Worm (Caenorhabditis elegans) whole organism, mixed stage, embryonic: ENCODE results near the gene drh-1.

Experiments used
- M03D4.4 ChIP-seq: sonication (generic microtip); optimal IDR thresholded peaks from 2 replicates; lab custom pipeline; 2017; ENCODE audit warnings: mild to moderate bottlenecking, missing genetic modification characterization, missing compliant biosample characterization
- blmp-1 ChIP-seq: fragments of 150-350 bp; optimal IDR thresholded peaks from 2 replicates; lab custom pipeline; 2014; ENCODE audit warnings: missing biosample characterization, missing genetic modification characterization
- ceh-39 ChIP-seq: fragments of 150-350 bp; optimal IDR thresholded peaks from 2 replicates; lab custom pipeline; 2014; ENCODE audit warnings: missing biosample characterization, missing genetic modification characterization
- ceh-43 ChIP-seq: fragments of 200-800 bp; sonication (Bioruptor generic); optimal IDR thresholded peaks from 2 replicates; lab custom pipeline; 2018; ENCODE audit warnings: mild to moderate bottlenecking, missing genetic modification characterization, moderate library complexity, missing compliant biosample characterization
- ceh-83 ChIP-seq: fragments of 200-800 bp; sonication (Bioruptor generic); optimal IDR thresholded peaks from 2 replicates; lab custom pipeline; 2018; ENCODE audit warnings: mild to moderate bottlenecking, missing genetic modification characterization, missing compliant biosample characterization
- ces-1 ChIP-seq: fragments of 150-350 bp; optimal IDR thresholded peaks from 2 replicates; lab custom pipeline; 2014; ENCODE audit warnings: missing biosample characterization, missing genetic modification reagents, missing genetic modification characterization
- cnd-1 ChIP-seq: fragments of 200-800 bp; sonication (Bioruptor generic); optimal IDR thresholded peaks from 2 replicates; lab custom pipeline; 2018; ENCODE audit warnings: mild to moderate bottlenecking, missing genetic modification characterization, missing compliant biosample characterization
- drap-1 ChIP-seq: fragments of 200-800 bp; sonication (Bioruptor generic); optimal IDR thresholded peaks from 3 replicates; lab custom pipeline; 2018; ENCODE audit warnings: mild to moderate bottlenecking, missing genetic modification characterization, missing compliant biosample characterization
- elt-1 ChIP-seq: sonication (generic microtip); optimal IDR thresholded peaks from 2 replicates; lab custom pipeline; 2017; ENCODE audit warnings: missing genetic modification characterization, mild to moderate bottlenecking, missing compliant biosample characterization, antibody characterized with exemption, moderate library complexity, borderline replicate concordance; ENCODE audit not compliant: insufficient read depth
- elt-3 ChIP-seq: fragments of 150-350 bp; optimal IDR thresholded peaks from 2 replicates; lab custom pipeline; 2014; ENCODE audit warnings: missing biosample characterization, missing genetic modification characterization
- flh-1 ChIP-seq: fragments of 200-800 bp; sonication (Bioruptor generic); optimal IDR thresholded peaks from 2 replicates; lab custom pipeline; 2018; ENCODE audit warnings: mild to moderate bottlenecking, missing genetic modification characterization, moderate library complexity, missing compliant biosample characterization
- ham-2 ChIP-seq: fragments of 200-800 bp; sonication (Bioruptor generic); optimal IDR thresholded peaks from 2 replicates; lab custom pipeline; 2018; ENCODE audit warnings: mild to moderate bottlenecking, missing genetic modification characterization, missing compliant biosample characterization
- hlh-1 ChIP-seq: fragments of 150-350 bp; optimal IDR thresholded peaks from 2 replicates; lab custom pipeline; 2014; ENCODE audit warnings: missing biosample characterization, missing genetic modification reagents, missing genetic modification characterization
- lsy-2 ChIP-seq: fragments of 150-350 bp; optimal IDR thresholded peaks from 2 replicates; lab custom pipeline; 2014; ENCODE audit warnings: missing biosample characterization, missing genetic modification characterization
- mab-5 ChIP-seq: fragments of 150-350 bp; optimal IDR thresholded peaks from 2 replicates; lab custom pipeline; 2014; ENCODE audit warnings: missing biosample characterization, missing genetic modification characterization
- mep-1 ChIP-seq: fragments of 150-350 bp; optimal IDR thresholded peaks from 2 replicates; lab custom pipeline; 2017; ENCODE audit warnings: missing biosample characterization, missing genetic modification reagents, missing genetic modification characterization, inconsistent platforms
- mls-2 ChIP-seq: sonication (generic microtip); optimal IDR thresholded peaks from 2 replicates; lab custom pipeline; 2016; ENCODE audit warnings: mild to moderate bottlenecking, missing genetic modification characterization, moderate library complexity, missing compliant biosample characterization
- nhr-12 ChIP-seq: fragments of 150-350 bp; optimal IDR thresholded peaks from 2 replicates; lab custom pipeline; 2014; ENCODE audit warnings: missing biosample characterization, missing genetic modification characterization
- nhr-2 ChIP-seq: fragments of 150-350 bp; optimal IDR thresholded peaks from 2 replicates; lab custom pipeline; 2014; ENCODE audit warnings: missing biosample characterization, missing genetic modification characterization
- nhr-237 ChIP-seq: fragments of 150-350 bp; optimal IDR thresholded peaks from 2 replicates; lab custom pipeline; 2014; ENCODE audit warnings: missing biosample characterization, missing genetic modification characterization
- nhr-28 ChIP-seq: fragments of 150-350 bp; optimal IDR thresholded peaks from 2 replicates; lab custom pipeline; 2014; ENCODE audit warnings: missing biosample characterization, missing genetic modification characterization
- nhr-76 ChIP-seq: sonication (generic microtip); optimal IDR thresholded peaks from 2 replicates; lab custom pipeline; 2017; ENCODE audit warnings: missing biosample characterization, missing genetic modification characterization
- pha-4 ChIP-seq: fragments of 150-350 bp; optimal IDR thresholded peaks from 2 replicates; lab custom pipeline; 2018; ENCODE audit warnings: missing biosample characterization, missing genetic modification reagents, missing genetic modification characterization
- sem-2 ChIP-seq: fragments of 200-800 bp; sonication (Bioruptor generic); optimal IDR thresholded peaks from 2 replicates; lab custom pipeline; 2018; ENCODE audit warnings: mild to moderate bottlenecking, missing genetic modification characterization, missing compliant biosample characterization
- snpc-4 ChIP-seq: fragments of 150-350 bp; optimal IDR thresholded peaks from 2 replicates; lab custom pipeline; 2014; ENCODE audit warnings: missing biosample characterization, missing genetic modification characterization
- sptf-1 ChIP-seq: sonication (generic microtip); optimal IDR thresholded peaks from 2 replicates; lab custom pipeline; 2017; ENCODE audit warnings: mild to moderate bottlenecking, missing genetic modification characterization, moderate library complexity, missing compliant biosample characterization
- tbx-8 ChIP-seq: fragments of 200-800 bp; sonication (Bioruptor generic); optimal IDR thresholded peaks from 2 replicates; lab custom pipeline; 2018; ENCODE audit warnings: mild to moderate bottlenecking, missing genetic modification characterization, moderate library complexity, missing compliant biosample characterization
- unc-120 ChIP-seq: sonication (generic microtip); optimal IDR thresholded peaks from 2 replicates; lab custom pipeline; 2017; ENCODE audit warnings: missing genetic modification characterization, missing compliant biosample characterization; ENCODE audit not compliant: poor library complexity, severe bottlenecking
- unc-39 ChIP-seq: fragments of 150-350 bp; optimal IDR thresholded peaks from 2 replicates; lab custom pipeline; 2014; ENCODE audit warnings: missing biosample characterization, missing genetic modification characterization
- unc-62 ChIP-seq: fragments of 150-350 bp; optimal IDR thresholded peaks from 2 replicates; lab custom pipeline; 2014; ENCODE audit warnings: missing biosample characterization, missing genetic modification reagents, missing genetic modification characterization
- zip-8 ChIP-seq: fragments of 150-350 bp; optimal IDR thresholded peaks from 2 replicates; lab custom pipeline; 2014; ENCODE audit warnings: missing biosample characterization, missing genetic modification characterization
- ztf-11 ChIP-seq: fragments of 150-350 bp; optimal IDR thresholded peaks from 2 replicates; lab custom pipeline; 2014; ENCODE audit warnings: missing biosample characterization, missing genetic modification characterization

The drh-1 gene

ce11 chrIV:6613296-6613695 is at the start of gene drh-1:
drh-1 (minus strand) TSS chrIV:6613353.
- TF ChIP-seq snpc-4 (tag; lab: Kevin White, UChicago): no peak
- TF ChIP-seq drap-1 (GFP tag; lab: Kevin White, UChicago): no peak
- no peak for TF ChIP-seq nhr-12 (tag; lab: Kevin White, UChicago)
- TF ChIP-seq ceh-39: no peak
- TF ChIP-seq ceh-83 (GFP tag; lab: Kevin White, UChicago): no peak
- no peak for TF ChIP-seq hlh-1 (tag; lab: Kevin White, UChicago)
- TF ChIP-seq mep-1: no peak
- no peak for TF ChIP-seq unc-120 (tag; lab: Kevin White, UChicago)
- TF ChIP-seq lsy-2 (tag; lab: Kevin White, UChicago): no peak
- no peak for TF ChIP-seq flh-1 (GFP tag; lab: Kevin White, UChicago)
- TF ChIP-seq ceh-43 (GFP tag; lab: Kevin White, UChicago): no peak
- TF ChIP-seq tbx-8 (GFP tag; lab: Kevin White, UChicago): no peak
- TF ChIP-seq ces-1: no peak
- no peak for TF ChIP-seq sem-2 (GFP tag; lab: Kevin White, UChicago)

ce11 chrIV:6657519-6658031 is 44.4 kb upstream of the drh-1 start, which contains the start of gene C01B10.11:
C01B10.11 (plus strand) TSS chrIV:6657981.
- peak; percentile 44 for TF ChIP-seq unc-62 (GFP tag; lab: Kevin White, UChicago)
- no peak for TF ChIP-seq lsy-2 (tag; lab: Kevin White, UChicago)
- TF ChIP-seq nhr-76 (tag; lab: Kevin White, UChicago): no peak
- TF ChIP-seq ceh-39: no peak
- no peak for TF ChIP-seq drap-1 (GFP tag; lab: Kevin White, UChicago)
- no peak for TF ChIP-seq zip-8 (tag; lab: Kevin White, UChicago)
- no peak for TF ChIP-seq hlh-1 (tag; lab: Kevin White, UChicago)
- TF ChIP-seq nhr-28 (tag; lab: Kevin White, UChicago): no peak
- peak; percentile 42 for TF ChIP-seq blmp-1 (tag; lab: Kevin White, UChicago)
- TF ChIP-seq elt-3 (tag; lab: Kevin White, UChicago): peak; percentile 52
- TF ChIP-seq sptf-1 (tag; lab: Kevin White, UChicago): no peak

- no peak for TF ChIP-seq flh-1 (GFP tag; lab: Kevin White, UChicago)
- peak; percentile 16 for TF ChIP-seq unc-62 (GFP tag; lab: Kevin White, UChicago)
- TF ChIP-seq sptf-1 (tag; lab: Kevin White, UChicago): no peak
- TF ChIP-seq, all 35 proteins: peak for 1
Measured at ce11 chrIV:6655747-6656146, 42.6 kb upstream of the drh-1 start.

- TF ChIP-seq hlh-1 (tag; lab: Kevin White, UChicago) (no peak), blmp-1 (tag; lab: Kevin White, UChicago) (no peak), snpc-4 (tag; lab: Kevin White, UChicago) (no peak), mep-1 (no peak), unc-62 (GFP tag; lab: Kevin White, UChicago) (no peak), lsy-2 (tag; lab: Kevin White, UChicago) (no peak), sem-2 (GFP tag; lab: Kevin White, UChicago) (no peak), sptf-1 (tag; lab: Kevin White, UChicago) (no peak), ces-1 (no peak), mab-5 (no peak), unc-39 (tag; lab: Kevin White, UChicago) (no peak), tbx-8 (GFP tag; lab: Kevin White, UChicago) (no peak)
Measured at ce11 chrIV:6653663-6654201, 40.6 kb upstream of the drh-1 start.

- TF ChIP-seq ceh-83 (GFP tag; lab: Kevin White, UChicago) (no peak), mab-5 (no peak), cnd-1 (tag; lab: Kevin White, UChicago) (no peak), elt-1 (tag; lab: Kevin White, UChicago) (no peak)
Measured at ce11 chrIV:6652479-6653022, 39.4 kb upstream of the drh-1 start.

- TF ChIP-seq nhr-2 (tag; lab: Kevin White, UChicago): no peak
- no peak for TF ChIP-seq ceh-83 (GFP tag; lab: Kevin White, UChicago)
- peak; percentile 58 for TF ChIP-seq M03D4.4
- peak; percentile 54 for TF ChIP-seq sptf-1 (tag; lab: Kevin White, UChicago)
- TF ChIP-seq unc-120 (tag; lab: Kevin White, UChicago): peak; percentile 77
- TF ChIP-seq nhr-28 (tag; lab: Kevin White, UChicago): no peak
- TF ChIP-seq ceh-43 (GFP tag; lab: Kevin White, UChicago): peak; percentile 12
- TF ChIP-seq unc-62 (GFP tag; lab: Kevin White, UChicago): peak; percentile 96
- peak; percentile 77 for TF ChIP-seq mab-5
- TF ChIP-seq tbx-8 (GFP tag; lab: Kevin White, UChicago): no peak
- TF ChIP-seq ham-2 (GFP tag; lab: Kevin White, UChicago): peak; percentile 25
- no peak for TF ChIP-seq elt-1 (tag; lab: Kevin White, UChicago)
- peak; percentile 67 for TF ChIP-seq nhr-237 (tag; lab: Kevin White, UChicago)
- peak; percentile 35 for TF ChIP-seq drap-1 (GFP tag; lab: Kevin White, UChicago)
- peak; percentile 44 for TF ChIP-seq pha-4 (tag; lab: Kevin White, UChicago)
- peak; percentile 99 for TF ChIP-seq ces-1
- TF ChIP-seq cnd-1 (tag; lab: Kevin White, UChicago): peak; percentile 37
- peak; percentile 50 for TF ChIP-seq mep-1
- peak; percentile 48 for TF ChIP-seq ztf-11 (tag; lab: Kevin White, UChicago)
- TF ChIP-seq lsy-2 (tag; lab: Kevin White, UChicago): peak; percentile 47
- TF ChIP-seq sem-2 (GFP tag; lab: Kevin White, UChicago): no peak
- TF ChIP-seq mls-2: peak; percentile 84
Measured at ce11 chrIV:6648625-6649024, 35.5 kb upstream of the drh-1 start.
